Worm (Caenorhabditis elegans) whole organism, late embryonic: ENCODE data around the gene rsp-1.

ENCODE experiments used
- ceh-2 ChIP-seq: sonication (generic microtip); optimal IDR thresholded peaks from 2 replicates; lab custom pipeline; 2016; ENCODE audit warnings: missing genotype, missing genetic modification characterization, missing compliant biosample characterization
- elt-4 ChIP-seq: sonication (generic microtip); optimal IDR thresholded peaks from 2 replicates; lab custom pipeline; 2016; ENCODE audit warnings: missing genetic modification characterization, missing compliant biosample characterization
- ets-4 ChIP-seq: sonication (generic microtip); optimal IDR thresholded peaks from 2 replicates; lab custom pipeline; 2016; ENCODE audit warnings: missing genetic modification characterization, missing compliant biosample characterization
- fkh-10 ChIP-seq: fragments of 150-350 bp; optimal IDR thresholded peaks from 2 replicates; lab custom pipeline; 2014; ENCODE audit warnings: missing biosample characterization, missing genetic modification reagents, missing genetic modification characterization
- hlh-13 ChIP-seq: fragments of 200-800 bp; sonication (Bioruptor generic); optimal IDR thresholded peaks from 2 replicates; lab custom pipeline; 2018; ENCODE audit warnings: mild to moderate bottlenecking, missing genetic modification characterization, missing compliant biosample characterization
- hlh-15 ChIP-seq: sonication (generic microtip); optimal IDR thresholded peaks from 2 replicates; lab custom pipeline; 2016; ENCODE audit warnings: missing genetic modification characterization, missing compliant biosample characterization
- lin-11 ChIP-seq: fragments of 200-800 bp; sonication (Bioruptor generic); optimal IDR thresholded peaks from 2 replicates; lab custom pipeline; 2018; ENCODE audit warnings: mild to moderate bottlenecking, missing genetic modification characterization, missing compliant biosample characterization
- nhr-232 ChIP-seq: sonication (generic microtip); optimal IDR thresholded peaks from 2 replicates; lab custom pipeline; 2016; ENCODE audit warnings: missing genetic modification characterization, missing compliant biosample characterization

DNA sequence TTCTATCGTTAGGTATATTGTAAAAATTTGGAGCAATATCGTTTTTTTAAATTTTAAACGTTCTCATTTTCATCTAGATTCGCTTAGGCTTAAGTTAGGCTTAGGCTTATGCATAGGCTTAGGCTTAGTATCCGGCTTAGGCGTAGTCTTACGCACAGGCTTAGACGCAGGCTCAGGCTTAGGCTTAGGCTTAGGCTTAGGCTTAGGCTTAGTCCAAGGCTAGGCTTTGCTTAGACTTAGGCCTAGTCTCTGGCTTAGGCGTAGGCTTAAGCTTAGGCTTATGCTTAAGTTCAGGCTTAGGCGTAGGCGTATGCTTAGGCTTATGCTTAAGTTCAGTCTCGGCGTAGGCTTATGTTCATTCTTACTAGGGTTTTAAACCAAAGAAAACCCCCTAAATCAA lies 50.6 kb downstream of the rsp-1 start:
- TF ChIP-seq fkh-10 (GFP tag; lab: Kevin White, UChicago) (no peak), hlh-15 (no peak), lin-11 (tag; lab: Kevin White, UChicago) (no peak), ceh-2 (no peak), hlh-13 (no peak), elt-4 (no peak), nhr-232 (tag; lab: Kevin White, UChicago) (no peak), ets-4 (no peak)
